Worm (Caenorhabditis elegans) whole organism, L3 larva: ENCODE results near the gene srh-293.

Experiments used
- R02D3.7 ChIP-seq: fragments of 150-350 bp; optimal IDR thresholded peaks from 2 replicates; lab custom pipeline; 2014; ENCODE audit warnings: missing biosample characterization, missing genetic modification characterization
- ZK546.5 ChIP-seq: sonication (generic microtip); optimal IDR thresholded peaks from 2 replicates; lab custom pipeline; 2017; ENCODE audit warnings: missing biosample characterization, missing genetic modification characterization
- aly-2 ChIP-seq: fragments of 150-350 bp; optimal IDR thresholded peaks from 2 replicates; lab custom pipeline; 2014; ENCODE audit warnings: missing biosample characterization, missing genetic modification characterization
- ceh-16 ChIP-seq: sonication (generic microtip); optimal IDR thresholded peaks from 2 replicates; lab custom pipeline; 2017; ENCODE audit warnings: missing biosample characterization, missing genetic modification characterization
- ceh-28 ChIP-seq: fragments of 150-350 bp; optimal IDR thresholded peaks from 2 replicates; lab custom pipeline; 2014; ENCODE audit warnings: missing biosample characterization, missing genetic modification reagents, missing genetic modification characterization
- ceh-82 ChIP-seq: fragments of 150-350 bp; optimal IDR thresholded peaks from 2 replicates; lab custom pipeline; 2014; ENCODE audit warnings: missing biosample characterization, missing genetic modification characterization
- daf-12 ChIP-seq: fragments of 150-350 bp; optimal IDR thresholded peaks from 2 replicates; lab custom pipeline; 2014; ENCODE audit warnings: missing biosample characterization, missing genetic modification reagents, missing genetic modification characterization
- egl-27 ChIP-seq: sonication (generic microtip); optimal IDR thresholded peaks from 4 replicates; lab custom pipeline; 2017; ENCODE audit warnings: missing biosample characterization, missing genetic modification reagents, missing genetic modification characterization
- egl-5 ChIP-seq: fragments of 150-350 bp; optimal IDR thresholded peaks from 2 replicates; lab custom pipeline; 2017; ENCODE audit warnings: missing biosample characterization, missing genetic modification reagents, missing genetic modification characterization, inconsistent platforms
- elt-1 ChIP-seq: fragments of 150-350 bp; optimal IDR thresholded peaks from 2 replicates; lab custom pipeline; 2014; ENCODE audit warnings: missing biosample characterization, missing genetic modification characterization
- elt-2 ChIP-seq: sonication (generic microtip); optimal IDR thresholded peaks from 2 replicates; lab custom pipeline; 2016; ENCODE audit warnings: missing genetic modification reagents, mild to moderate bottlenecking, missing genetic modification characterization, missing compliant biosample characterization
- elt-3 ChIP-seq, 3 experiments: fragments of 150-350 bp in 1 of 3; sonication (generic microtip) in 2 of 3; optimal IDR thresholded peaks; 2 replicates in 2 of 3; 4 replicates in 1 of 3; lab custom pipeline; 2014 to 2017; ENCODE audit warnings: missing biosample characterization in 3 of 3, missing genetic modification characterization in 3 of 3
- eor-1 ChIP-seq, 2 experiments: fragments of 150-350 bp; optimal IDR thresholded peaks; 2 replicates each; lab custom pipeline; 2014 to 2018; ENCODE audit warnings: missing biosample characterization in 2 of 2, missing genetic modification characterization in 2 of 2
- fkh-10 ChIP-seq: sonication (generic microtip); optimal IDR thresholded peaks from 2 replicates; lab custom pipeline; 2017; ENCODE audit warnings: missing biosample characterization, missing genetic modification reagents, missing genetic modification characterization
- fos-1 ChIP-seq: fragments of 150-350 bp; optimal IDR thresholded peaks from 2 replicates; lab custom pipeline; 2014; ENCODE audit warnings: missing biosample characterization, missing genetic modification characterization
- hmg-11 ChIP-seq: sonication (generic microtip); optimal IDR thresholded peaks from 2 replicates; lab custom pipeline; 2016; ENCODE audit warnings: missing genetic modification characterization, missing compliant biosample characterization
- jun-1 ChIP-seq: fragments of 150-350 bp; optimal IDR thresholded peaks from 2 replicates; lab custom pipeline; 2014; ENCODE audit warnings: missing biosample characterization, missing genetic modification reagents, missing genetic modification characterization
- lin-15B ChIP-seq: fragments of 150-350 bp; optimal IDR thresholded peaks from 2 replicates; lab custom pipeline; 2014; ENCODE audit warnings: missing biosample characterization, missing genetic modification characterization
- lin-39 ChIP-seq: fragments of 150-350 bp; optimal IDR thresholded peaks from 2 replicates; lab custom pipeline; 2018; ENCODE audit warnings: missing biosample characterization, missing genetic modification reagents, missing genetic modification characterization
- mdl-1 ChIP-seq: fragments of 150-350 bp; optimal IDR thresholded peaks from 2 replicates; lab custom pipeline; 2014; ENCODE audit warnings: missing biosample characterization, missing genetic modification characterization
- nfya-1 ChIP-seq: sonication (generic microtip); optimal IDR thresholded peaks from 2 replicates; lab custom pipeline; 2017; ENCODE audit warnings: missing genetic modification characterization, mild to moderate bottlenecking, missing compliant biosample characterization, antibody characterized with exemption, moderate library complexity; ENCODE audit not compliant: insufficient read depth
- nhr-11 ChIP-seq: fragments of 150-350 bp; optimal IDR thresholded peaks from 2 replicates; lab custom pipeline; 2014; ENCODE audit warnings: missing biosample characterization, missing genetic modification characterization
- nhr-12 ChIP-seq: fragments of 150-350 bp; optimal IDR thresholded peaks from 2 replicates; lab custom pipeline; 2014; ENCODE audit warnings: missing biosample characterization, missing genetic modification characterization
- nhr-237 ChIP-seq: fragments of 150-350 bp; optimal IDR thresholded peaks from 2 replicates; lab custom pipeline; 2014; ENCODE audit warnings: missing biosample characterization, missing genetic modification characterization
- nhr-25 ChIP-seq: sonication (generic microtip); optimal IDR thresholded peaks from 2 replicates; lab custom pipeline; 2017; ENCODE audit warnings: missing biosample characterization, missing genetic modification characterization
- nhr-28 ChIP-seq: fragments of 150-350 bp; optimal IDR thresholded peaks from 2 replicates; lab custom pipeline; 2014; ENCODE audit warnings: missing biosample characterization, missing genetic modification characterization
- nhr-67 ChIP-seq: fragments of 150-350 bp; optimal IDR thresholded peaks from 2 replicates; lab custom pipeline; 2014; ENCODE audit warnings: missing biosample characterization, missing genetic modification characterization
- nhr-76 ChIP-seq: fragments of 150-350 bp; sonication (generic microtip); optimal IDR thresholded peaks from 5 replicates; lab custom pipeline; 2014; ENCODE audit warnings: missing biosample characterization, missing genetic modification characterization
- pha-4 ChIP-seq: fragments of 150-350 bp; optimal IDR thresholded peaks from 2 replicates; lab custom pipeline; 2014; ENCODE audit warnings: missing biosample characterization, missing genetic modification reagents, missing genetic modification characterization
- pqm-1 ChIP-seq: fragments of 150-350 bp; optimal IDR thresholded peaks from 2 replicates; lab custom pipeline; 2017; ENCODE audit warnings: missing biosample characterization, missing genetic modification characterization, inconsistent platforms
- sea-2 ChIP-seq: fragments of 150-350 bp; sonication (generic microtip); optimal IDR thresholded peaks from 4 replicates; lab custom pipeline; 2014; ENCODE audit warnings: missing biosample characterization, missing genetic modification reagents, missing genetic modification characterization
- skn-1 ChIP-seq: fragments of 150-350 bp; optimal IDR thresholded peaks from 2 replicates; lab custom pipeline; 2014; ENCODE audit warnings: missing biosample characterization, missing genetic modification characterization
- snpc-4 ChIP-seq: fragments of 150-350 bp; optimal IDR thresholded peaks from 2 replicates; lab custom pipeline; 2014; ENCODE audit warnings: missing biosample characterization, missing genetic modification characterization
- unc-62 ChIP-seq: fragments of 150-350 bp; sonication (generic microtip); optimal IDR thresholded peaks from 4 replicates; lab custom pipeline; 2014; ENCODE audit warnings: missing biosample characterization, missing genetic modification reagents, missing genetic modification characterization
- ztf-11 ChIP-seq: fragments of 150-350 bp; optimal IDR thresholded peaks from 2 replicates; lab custom pipeline; 2014; ENCODE audit warnings: missing biosample characterization, missing genetic modification characterization
- ztf-4 ChIP-seq: fragments of 150-350 bp; optimal IDR thresholded peaks from 2 replicates; lab custom pipeline; 2014; ENCODE audit warnings: missing biosample characterization, missing genetic modification characterization

srh-293 gene

DNA sequence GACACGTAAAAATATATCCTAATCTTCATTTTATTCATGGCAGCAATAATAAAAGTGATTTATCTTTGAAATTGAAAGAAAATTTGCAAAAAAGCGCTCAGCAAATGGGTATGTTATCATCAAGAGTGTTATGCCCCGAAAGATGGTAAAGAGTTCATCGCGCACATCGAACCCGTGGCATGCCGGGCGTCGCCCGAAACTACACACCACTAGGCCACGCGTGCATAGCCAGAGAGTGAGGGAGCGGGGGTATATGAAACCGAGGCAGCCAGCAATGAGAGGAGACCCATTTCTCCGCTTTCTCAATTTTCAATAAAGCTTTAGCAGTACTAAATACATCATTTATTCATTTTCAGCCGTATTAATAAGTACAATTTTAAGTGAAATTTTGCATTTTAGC lies 7.8 kb downstream of the srh-293 start (continued):
- peak; percentile 18 for TF ChIP-seq nhr-11 (tag; lab: Kevin White, UChicago)
- no peak for TF ChIP-seq nhr-76 (tag; lab: Kevin White, UChicago)
- TF ChIP-seq ceh-82 = peak; percentile 66
- TF ChIP-seq lin-39 (tag; lab: Kevin White, UChicago) = peak; percentile 86
- TF ChIP-seq daf-12 = no peak
- TF ChIP-seq ztf-4 (tag; lab: Kevin White, UChicago) = peak; percentile 36
- peak; percentile 52 for TF ChIP-seq jun-1 (tag; lab: Kevin White, UChicago)
- TF ChIP-seq skn-1 (tag; lab: Kevin White, UChicago) = peak; percentile 74
- TF ChIP-seq nhr-28 (tag; lab: Kevin White, UChicago) = no peak
- TF ChIP-seq sea-2 (GFP tag; lab: Kevin White, UChicago) = no peak
- no peak for TF ChIP-seq egl-5 (tag; lab: Kevin White, UChicago)

DNA sequence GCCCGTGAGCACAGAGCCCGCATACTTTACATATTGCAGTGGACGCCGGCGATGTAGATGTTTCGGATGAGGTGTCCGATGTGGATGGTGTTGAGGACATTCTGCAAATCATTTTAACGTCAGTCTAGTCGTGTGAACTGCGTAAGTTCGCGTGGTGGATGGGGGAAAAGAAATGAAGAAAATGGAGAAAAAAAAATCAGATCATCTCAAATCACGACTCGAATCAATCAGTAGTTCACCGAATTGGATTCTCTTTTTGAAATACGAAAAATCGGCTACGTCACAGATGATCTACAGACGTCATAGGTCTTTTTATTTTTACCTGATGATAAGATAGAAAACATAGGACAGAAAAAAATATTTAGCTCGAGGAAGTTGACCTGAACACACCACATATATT lies 10.4 kb downstream of the srh-293 start, which contains the start of gene nhr-102:
TSS of gene nhr-102 (minus strand) at position 101 of the 400 bp plus-strand sequence.
- TF ChIP-seq ceh-28 (tag; lab: Kevin White, UChicago) (no peak), elt-2 (peak; percentile 25)

DNA sequence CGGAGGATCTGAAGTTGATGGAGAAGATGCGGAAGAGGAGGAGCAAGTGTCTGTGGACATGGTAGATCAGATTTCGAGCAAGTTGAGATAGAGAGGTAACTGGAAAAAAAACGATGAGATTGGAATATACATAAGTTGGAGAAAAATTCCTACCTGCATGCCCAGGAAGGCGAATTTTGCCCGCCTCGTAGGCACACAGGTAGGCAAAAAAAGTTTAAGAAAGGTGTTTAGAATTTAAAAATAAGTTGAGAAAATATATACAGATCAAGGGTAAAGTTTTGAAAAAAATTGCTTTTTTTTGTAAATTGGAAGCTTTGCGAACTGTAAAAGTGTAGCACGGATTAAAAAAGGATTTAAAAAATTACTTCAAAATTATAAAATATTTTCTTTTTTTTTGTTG lies 13.6 kb downstream of the srh-293 start, which contains the start of gene nhr-84:
TSS of gene nhr-84 (minus strand) at position 101 of the 400 bp plus-strand sequence.
- TF ChIP-seq pha-4 (tag; lab: Kevin White, UChicago) (no peak), aly-2 (no peak), nhr-25 (tag; lab: Kevin White, UChicago) (no peak), jun-1 (tag; lab: Kevin White, UChicago) (no peak), lin-39 (tag; lab: Kevin White, UChicago) (no peak), mdl-1 (tag; lab: Kevin White, UChicago) (no peak), eor-1 (tag; optimal IDR thresholded peaks at IDR 0.05; lab: Kevin White, UChicago) (no peak), ceh-28 (tag; lab: Kevin White, UChicago) (no peak), ZK546.5 (tag; lab: Kevin White, UChicago) (no peak), egl-5 (tag; lab: Kevin White, UChicago) (no peak), nhr-67 (tag; lab: Kevin White, UChicago) (no peak), R02D3.7 (tag; lab: Kevin White, UChicago) (no peak), nfya-1 (no peak), egl-27 (tag; lab: Kevin White, UChicago) (no peak), nhr-237 (tag; lab: Kevin White, UChicago) (no peak), fkh-10 (GFP tag; lab: Kevin White, UChicago) (no peak)
- TF ChIP-seq, all 47 proteins: peak for 0

DNA sequence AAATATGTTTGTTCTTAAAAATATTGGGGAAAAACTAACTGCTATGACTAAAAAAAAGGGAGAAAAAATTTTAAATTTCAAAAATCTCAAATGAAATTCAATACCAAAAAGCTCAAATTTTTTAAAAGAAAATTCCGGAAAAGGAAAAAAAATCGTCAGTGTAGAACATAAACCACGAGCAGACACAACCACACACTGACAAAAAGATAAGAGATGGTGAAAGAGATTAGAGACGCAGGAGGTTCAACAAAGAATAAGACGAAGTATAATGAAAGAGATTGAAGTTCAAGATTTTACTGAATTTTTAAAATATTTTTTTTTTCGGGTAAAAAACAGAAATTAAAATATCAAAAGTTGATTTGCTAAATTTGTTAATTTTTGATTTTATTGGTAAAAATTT lies 14.1 kb downstream of the srh-293 start:
- TF ChIP-seq pqm-1 (tag; lab: Kevin White, UChicago) = peak; percentile 66
- TF ChIP-seq nfya-1 = no peak
- peak; percentile 26 for TF ChIP-seq pha-4 (tag; lab: Kevin White, UChicago)
- no peak for TF ChIP-seq hmg-11 (tag; lab: Kevin White, UChicago)
- no peak for TF ChIP-seq ceh-16
- no peak for TF ChIP-seq nhr-12 (tag; lab: Kevin White, UChicago)
- TF ChIP-seq nhr-237 (tag; lab: Kevin White, UChicago) = no peak
- no peak for TF ChIP-seq snpc-4 (tag; lab: Kevin White, UChicago)
- TF ChIP-seq unc-62 (GFP tag; lab: Kevin White, UChicago) = no peak
- no peak for TF ChIP-seq sea-2 (GFP tag; lab: Kevin White, UChicago)
- no peak for TF ChIP-seq lin-39 (tag; lab: Kevin White, UChicago)
- TF ChIP-seq fos-1 (tag; lab: Kevin White, UChicago) = no peak
- TF ChIP-seq ztf-11 = no peak
- peak; percentile 52 for TF ChIP-seq elt-2
- no peak for TF ChIP-seq jun-1 (tag; lab: Kevin White, UChicago)
- no peak for TF ChIP-seq ceh-82

DNA sequence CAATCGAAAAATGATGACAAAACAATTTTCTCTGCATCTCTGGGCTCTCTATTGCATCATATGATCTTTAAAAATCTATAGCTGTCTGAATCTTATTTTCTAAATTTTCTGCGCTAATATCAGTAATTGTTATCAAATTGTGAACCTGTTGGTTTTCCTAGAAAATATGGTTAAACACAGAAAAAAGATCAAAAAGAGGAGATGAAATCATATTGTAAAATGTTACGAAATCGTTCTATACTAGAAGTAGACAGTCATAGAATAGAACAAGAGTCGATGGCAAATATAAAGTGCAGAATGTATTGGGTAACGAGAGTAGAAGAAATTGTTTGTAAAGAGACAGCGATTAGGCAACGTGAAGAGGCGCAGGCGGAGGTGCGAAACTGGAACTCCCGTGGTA lies 14.8 kb downstream of the srh-293 start:
- TF ChIP-seq nfya-1 (peak; percentile 18), jun-1 (tag; lab: Kevin White, UChicago) (peak; percentile 69), ceh-82 (no peak), elt-1 (no peak), pqm-1 (tag; lab: Kevin White, UChicago) (peak; percentile 62), skn-1 (tag; lab: Kevin White, UChicago) (peak; percentile 97), pha-4 (tag; lab: Kevin White, UChicago) (peak; percentile 84), elt-2 (peak; percentile 76), nhr-25 (tag; lab: Kevin White, UChicago) (peak; percentile 36), ceh-28 (tag; lab: Kevin White, UChicago) (peak; percentile 68), egl-5 (tag; lab: Kevin White, UChicago) (no peak), lin-15B (peak; percentile 15), nhr-28 (tag; lab: Kevin White, UChicago) (no peak), elt-3 (tag; optimal IDR thresholded peaks at IDR 0.05; lab: Kevin White, UChicago) (peak in 1 of 3 experiments; percentile 8), egl-27 (tag; lab: Kevin White, UChicago) (peak; percentile 63), hmg-11 (tag; lab: Kevin White, UChicago) (peak; percentile 34), ceh-16 (no peak)
